Worm (Caenorhabditis elegans) whole organism, L2 larva: ENCODE measurements around the gene uba-1.

ENCODE experiments used
- F13H6.1 ChIP-seq: sonication (generic microtip); optimal IDR thresholded peaks from 2 replicates; lab custom pipeline; 2016; ENCODE audit warnings: missing genetic modification characterization, missing compliant biosample characterization
- R02D3.7 ChIP-seq: fragments of 150-350 bp; optimal IDR thresholded peaks from 2 replicates; lab custom pipeline; 2014; ENCODE audit warnings: missing biosample characterization, missing genetic modification characterization
- Y55F3AM.14 ChIP-seq: fragments of 200-800 bp; sonication (Bioruptor generic); optimal IDR thresholded peaks from 2 replicates; lab custom pipeline; 2018; ENCODE audit warnings: mild to moderate bottlenecking, missing genetic modification characterization, missing compliant biosample characterization
- ceh-82 ChIP-seq: fragments of 150-350 bp; optimal IDR thresholded peaks from 2 replicates; lab custom pipeline; 2014; ENCODE audit warnings: missing biosample characterization, missing genetic modification characterization
- egl-27 ChIP-seq: sonication (generic microtip); optimal IDR thresholded peaks from 3 replicates; lab custom pipeline; 2017; ENCODE audit warnings: missing biosample characterization, missing genetic modification reagents, missing genetic modification characterization
- elt-1 ChIP-seq: fragments of 150-350 bp; optimal IDR thresholded peaks from 2 replicates; lab custom pipeline; 2014; ENCODE audit warnings: missing biosample characterization, missing genetic modification characterization
- fos-1 ChIP-seq: fragments of 150-350 bp; optimal IDR thresholded peaks from 2 replicates; lab custom pipeline; 2014; ENCODE audit warnings: missing biosample characterization, missing genetic modification characterization
- lin-11 ChIP-seq: fragments of 150-350 bp; sonication (generic microtip); optimal IDR thresholded peaks from 2 replicates; lab custom pipeline; 2014; ENCODE audit warnings: missing biosample characterization, missing genetic modification characterization, inconsistent platforms, mixed read lengths
- lin-39 ChIP-seq: fragments of 150-350 bp; optimal IDR thresholded peaks from 2 replicates; lab custom pipeline; 2014; ENCODE audit warnings: missing biosample characterization, missing genetic modification reagents, missing genetic modification characterization
- nhr-129 ChIP-seq: fragments of 150-350 bp; optimal IDR thresholded peaks from 2 replicates; lab custom pipeline; 2014; ENCODE audit warnings: missing biosample characterization, missing genetic modification characterization
- nhr-25 ChIP-seq: fragments of 150-350 bp; sonication (generic microtip); optimal IDR thresholded peaks from 3 replicates; lab custom pipeline; 2014; ENCODE audit warnings: missing biosample characterization, missing genetic modification characterization
- nhr-6 ChIP-seq: fragments of 150-350 bp; optimal IDR thresholded peaks from 2 replicates; lab custom pipeline; 2014; ENCODE audit warnings: missing biosample characterization, missing genetic modification characterization
- nhr-77 ChIP-seq: fragments of 150-350 bp; optimal IDR thresholded peaks from 2 replicates; lab custom pipeline; 2014; ENCODE audit warnings: missing biosample characterization, missing genetic modification characterization
- sma-9 ChIP-seq, 2 experiments: fragments of 150-350 bp in 1 of 2; sonication (generic microtip) in 1 of 2; optimal IDR thresholded peaks; 2 replicates each; lab custom pipeline; 2014 to 2016; ENCODE audit warnings: missing genetic modification characterization in 2 of 2, mild to moderate bottlenecking in 1 of 2, missing biosample characterization in 1 of 2, missing compliant biosample characterization in 1 of 2, missing genetic modification reagents in 1 of 2, moderate library complexity in 1 of 2
- unc-39 ChIP-seq: fragments of 150-350 bp; optimal IDR thresholded peaks from 2 replicates; lab custom pipeline; 2014; ENCODE audit warnings: missing biosample characterization, missing genetic modification characterization
- unc-62 ChIP-seq: fragments of 150-350 bp; optimal IDR thresholded peaks from 2 replicates; lab custom pipeline; 2014; ENCODE audit warnings: missing biosample characterization, missing genetic modification reagents, missing genetic modification characterization
- ztf-11 ChIP-seq: sonication (generic microtip); optimal IDR thresholded peaks from 2 replicates; lab custom pipeline; 2017; ENCODE audit warnings: missing biosample characterization, missing genetic modification characterization

The uba-1 gene

ce11 chrIV:9944279-9944678 is 50.5 kb downstream of the uba-1 start:
- no peak for TF ChIP-seq sma-9 (GFP tag; optimal IDR thresholded peaks at IDR 0.05; lab: Kevin White, UChicago)
- TF ChIP-seq sma-9 (tag; optimal IDR thresholded peaks at IDR 0.05; lab: Kevin White, UChicago) = no peak
- no peak for TF ChIP-seq lin-11 (tag; lab: Kevin White, UChicago)
- TF ChIP-seq nhr-129 (tag; lab: Kevin White, UChicago) = peak; percentile 15
- no peak for TF ChIP-seq ceh-82 (tag; lab: Kevin White, UChicago)
- no peak for TF ChIP-seq unc-62
- no peak for TF ChIP-seq ztf-11
- TF ChIP-seq, all 48 proteins: peak for 1

- TF ChIP-seq unc-39 (tag; lab: Kevin White, UChicago) (no peak), ceh-82 (tag; lab: Kevin White, UChicago) (no peak), elt-1 (tag; lab: Kevin White, UChicago) (no peak), nhr-77 (no peak), nhr-6 (tag; lab: Kevin White, UChicago) (no peak), Y55F3AM.14 (GFP tag; lab: Kevin White, UChicago) (no peak), lin-39 (no peak), unc-62 (no peak), R02D3.7 (tag; lab: Kevin White, UChicago) (no peak), fos-1 (no peak), egl-27 (tag; lab: Kevin White, UChicago) (no peak), nhr-25 (tag; lab: Kevin White, UChicago) (no peak), F13H6.1 (tag; lab: Kevin White, UChicago) (no peak)
Measured at ce11 chrIV:9943214-9943613, 51.5 kb downstream of the uba-1 start.
